Worm (Caenorhabditis elegans) whole organism, L4/young adult: ENCODE data around the gene C50E3.6.

ENCODE experiments used
- W03F9.2 ChIP-seq: fragments of 150-350 bp; optimal IDR thresholded peaks from 2 replicates; lab custom pipeline; 2014; ENCODE audit warnings: missing biosample characterization, missing genetic modification characterization
- dao-5 ChIP-seq: sonication (generic microtip); optimal IDR thresholded peaks from 2 replicates; lab custom pipeline; 2016; ENCODE audit warnings: missing genotype, missing genetic modification characterization, moderate library complexity, missing compliant biosample characterization
- him-1 ChIP-seq: sonication (generic microtip); optimal IDR thresholded peaks from 2 replicates; lab custom pipeline; 2016; ENCODE audit warnings: missing genotype, missing genetic modification reagents, missing genetic modification characterization, missing compliant biosample characterization

C50E3.6 gene

DNA sequence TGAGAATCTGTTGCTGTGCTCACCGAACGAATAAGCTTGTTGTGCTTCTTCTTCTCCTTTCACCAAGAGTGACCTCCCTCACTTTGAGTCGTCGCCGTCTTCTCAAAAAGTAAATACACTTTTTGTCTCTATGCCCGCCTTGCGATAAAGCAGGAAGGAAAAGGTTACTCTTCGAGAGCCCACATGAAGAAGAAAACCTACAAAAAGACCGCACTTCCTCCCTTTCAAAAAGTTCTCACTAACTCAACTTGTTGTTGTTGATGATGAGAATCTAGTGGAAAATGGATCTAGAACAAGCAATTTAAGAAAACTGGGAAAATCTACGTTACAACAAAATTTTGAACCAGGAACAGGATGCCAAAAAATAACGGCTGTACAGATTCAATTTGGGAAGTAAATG lies at the start of gene C50E3.6:
Gene C50E3.6, minus strand, starts transcription at position 101 of the 400 bp plus-strand sequence.
- TF ChIP-seq dao-5 (tag; lab: Kevin White, UChicago) = no peak
- no peak for TF ChIP-seq him-1 (tag; lab: Kevin White, UChicago)
- no peak for TF ChIP-seq W03F9.2 (tag; lab: Kevin White, UChicago)

ce11 chrV:7639787-7640186 lies 49.4 kb upstream of the C50E3.6 start, which contains the start of gene F07C4.10:
Gene F07C4.10 (minus strand): TSS chrV:7639887.
- TF ChIP-seq dao-5 (tag; lab: Kevin White, UChicago) (no peak), W03F9.2 (tag; lab: Kevin White, UChicago) (no peak), him-1 (tag; lab: Kevin White, UChicago) (no peak)

ce11 chrV:7639356-7639755 lies 49.0 kb upstream of the C50E3.6 start:
- TF ChIP-seq dao-5 (tag; lab: Kevin White, UChicago) (no peak), him-1 (tag; lab: Kevin White, UChicago) (no peak), W03F9.2 (tag; lab: Kevin White, UChicago) (no peak)

ce11 chrV:7637801-7638200 lies 47.4 kb upstream of the C50E3.6 start, which contains the start of gene clec-45:
Gene clec-45 (plus strand): TSS chrV:7638101.
- TF ChIP-seq him-1 (tag; lab: Kevin White, UChicago) = no peak
- TF ChIP-seq dao-5 (tag; lab: Kevin White, UChicago) = no peak

DNA sequence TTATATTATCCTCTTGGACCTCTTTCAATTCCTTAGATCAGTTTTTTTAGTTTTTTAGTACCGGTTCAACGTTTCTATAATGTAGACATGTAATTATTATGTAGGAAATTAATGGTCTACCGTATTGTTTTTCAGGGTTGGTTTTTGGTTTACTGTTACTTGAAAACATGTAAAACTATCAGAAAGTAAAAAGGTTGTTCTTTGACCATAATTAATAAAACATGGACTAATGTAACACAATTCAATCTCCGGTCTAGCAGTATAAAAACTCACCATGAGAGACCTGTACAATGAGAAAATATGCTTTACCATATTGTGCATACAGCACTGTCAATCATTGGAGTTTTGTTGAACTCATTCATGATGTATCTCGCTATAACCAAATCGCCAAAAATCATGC lies 45.1 kb upstream of the C50E3.6 start, which contains the start of gene srd-29:
Gene srd-29, plus strand, starts transcription at position 301 of the 400 bp plus-strand sequence.
- TF ChIP-seq dao-5 (tag; lab: Kevin White, UChicago) (no peak), him-1 (tag; lab: Kevin White, UChicago) (no peak), W03F9.2 (tag; lab: Kevin White, UChicago) (no peak)

- no peak for TF ChIP-seq W03F9.2 (tag; lab: Kevin White, UChicago)
- TF ChIP-seq dao-5 (tag; lab: Kevin White, UChicago) = no peak
- TF ChIP-seq him-1 (tag; lab: Kevin White, UChicago) = no peak
These were observed 44.3 kb upstream of the C50E3.6 start, which contains the start of gene srd-31 for ce11 chrV:7634657-7635056. Gene srd-31 (minus strand): TSS chrV:7634757.

ce11 chrV:7631732-7632131 lies 41.4 kb upstream of the C50E3.6 start, which contains the start of gene srd-25:
Gene srd-25 (plus strand): TSS chrV:7632032.
- TF ChIP-seq him-1 (tag; lab: Kevin White, UChicago) (no peak), W03F9.2 (tag; lab: Kevin White, UChicago) (no peak), dao-5 (tag; lab: Kevin White, UChicago) (no peak)

- TF ChIP-seq W03F9.2 (tag; lab: Kevin White, UChicago) = no peak
- no peak for TF ChIP-seq him-1 (tag; lab: Kevin White, UChicago)
- TF ChIP-seq dao-5 (tag; lab: Kevin White, UChicago) = no peak
These were observed 39.1 kb upstream of the C50E3.6 start, which contains the start of gene srd-30 for ce11 chrV:7629504-7629903. Gene srd-30 (plus strand): TSS chrV:7629804.

- TF ChIP-seq W03F9.2 (tag; lab: Kevin White, UChicago) (no peak), dao-5 (tag; lab: Kevin White, UChicago) (no peak), him-1 (tag; lab: Kevin White, UChicago) (no peak)
These were observed 36.2 kb upstream of the C50E3.6 start, which contains the start of gene F07C4.6 for ce11 chrV:7626550-7626949. Gene F07C4.6 (plus strand): TSS chrV:7626850.

ce11 chrV:7624652-7625051 lies 34.3 kb upstream of the C50E3.6 start, which contains the start of gene grsp-4:
Gene grsp-4 (plus strand): TSS chrV:7624952.
- TF ChIP-seq him-1 (tag; lab: Kevin White, UChicago) = no peak
- TF ChIP-seq W03F9.2 (tag; lab: Kevin White, UChicago) = no peak
- TF ChIP-seq dao-5 (tag; lab: Kevin White, UChicago) = no peak

DNA sequence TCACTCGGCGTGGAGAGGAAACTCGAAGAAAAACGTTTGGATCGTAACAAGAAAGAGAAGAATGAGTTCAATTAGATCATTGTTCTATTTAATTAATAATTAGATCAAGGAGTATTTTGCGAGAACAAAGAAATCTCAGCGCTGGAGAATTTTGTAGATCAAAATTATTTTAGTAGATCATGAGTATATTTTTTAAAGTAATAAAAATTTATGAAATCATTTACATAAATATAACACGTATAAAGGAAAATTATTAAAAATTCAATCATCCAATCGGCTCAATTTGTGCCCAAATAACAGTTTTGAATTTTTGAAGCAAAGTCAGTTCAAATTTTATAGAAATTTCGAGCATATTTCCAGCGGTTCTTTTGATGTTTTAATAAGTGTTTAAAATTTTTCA lies 33.8 kb upstream of the C50E3.6 start, which contains the start of gene C50E3.13:
Gene C50E3.13, minus strand, starts transcription at position 101 of the 400 bp plus-strand sequence.
- no peak for TF ChIP-seq W03F9.2 (tag; lab: Kevin White, UChicago)
- TF ChIP-seq dao-5 (tag; lab: Kevin White, UChicago) = no peak
- no peak for TF ChIP-seq him-1 (tag; lab: Kevin White, UChicago)

ce11 chrV:7622011-7622465 lies 31.7 kb upstream of the C50E3.6 start, which contains the start of gene C50E3.12:
Gene C50E3.12 (minus strand): TSS chrV:7622061.
- TF ChIP-seq W03F9.2 (tag; lab: Kevin White, UChicago) (no peak), dao-5 (tag; lab: Kevin White, UChicago) (no peak), him-1 (tag; lab: Kevin White, UChicago) (no peak)

ce11 chrV:7618114-7618513 lies 27.8 kb upstream of the C50E3.6 start, which contains the start of gene C50E3.15:
Gene C50E3.15 (plus strand): TSS chrV:7618414.
- TF ChIP-seq dao-5 (tag; lab: Kevin White, UChicago) = no peak

- TF ChIP-seq him-1 (tag; lab: Kevin White, UChicago) (no peak), dao-5 (tag; lab: Kevin White, UChicago) (no peak), W03F9.2 (tag; lab: Kevin White, UChicago) (no peak)
These were observed 21.7 kb upstream of the C50E3.6 start, which contains the start of gene clec-215 for ce11 chrV:7612044-7612443. Gene clec-215 (plus strand): TSS chrV:7612344.
